Worm (Caenorhabditis elegans): Measurements from ENCODE around the gene C09B8.3.

- TF ChIP-seq ztf-23 (GFP tag; IDR thresholded peaks at IDR 0.05) (no peak), cog-1 (tag; optimal IDR thresholded peaks at IDR 0.05) (no peak), flt-1 (GFP tag; IDR thresholded peaks at IDR 0.05) (no peak)
Measured at ce11 chrX:6041094-6041441, 30.6 kb upstream of the C09B8.3 start.
